Fruit fly (Drosophila melanogaster): ENCODE data around the gene Gclm.
A peak's percentile ranks its signal among the peaks of the same experiment; 100 is the strongest.

Gclm gene

dm6 chr3R:22684948-22685253 lies 1.4 kb downstream of the Gclm start:
- TF ChIP-seq CG32264 (GFP tag; optimal IDR thresholded peaks at IDR 0.05) = no peak
- no peak for TF ChIP-seq dl (GFP tag; optimal IDR thresholded peaks at IDR 0.05; ENCODE audit: insufficient read depth in 1 of 2, partially characterized antibody in 2 of 2)
- TF ChIP-seq h (GFP tag; optimal IDR thresholded peaks at IDR 0.05) = no peak
- no peak for TF ChIP-seq psq (GFP tag; optimal IDR thresholded peaks at IDR 0.05)
- no peak for TF ChIP-seq br (GFP tag; optimal IDR thresholded peaks at IDR 0.05)
- TF ChIP-seq sv (GFP tag; optimal IDR thresholded peaks at IDR 0.05) = no peak
- TF ChIP-seq CrebA (GFP tag; optimal IDR thresholded peaks at IDR 0.05; ENCODE audit: borderline replicate concordance) = no peak
- TF ChIP-seq Vsx2 (GFP tag; optimal IDR thresholded peaks at IDR 0.05; ENCODE audit: partially characterized antibody) = no peak
- TF ChIP-seq usp (GFP tag; optimal IDR thresholded peaks at IDR 0.05) = no peak

- TF ChIP-seq h (GFP tag; optimal IDR thresholded peaks at IDR 0.05) (peak; percentile 31), Jra (GFP tag; optimal IDR thresholded peaks at IDR 0.05) (peak; percentile 17), jim (GFP tag; optimal IDR thresholded peaks at IDR 0.05) (no peak), CG9705 (GFP tag; optimal IDR thresholded peaks at IDR 0.05) (peak; percentile 10), foxo (GFP tag; optimal IDR thresholded peaks at IDR 0.05) (peak in 1 of 2 experiments; percentile 33), Rel (GFP tag; optimal IDR thresholded peaks at IDR 0.05) (no peak), Rel (tag; optimal IDR thresholded peaks at IDR 0.05) (peak; percentile 75), OdsH (GFP tag; optimal IDR thresholded peaks at IDR 0.05) (no peak), lola (GFP tag; optimal IDR thresholded peaks at IDR 0.05) (no peak)
Measured at dm6 chr3R:22684044-22684947, 2.0 kb downstream of the Gclm start.

dm6 chr3R:22675447-22675846 lies 10.9 kb downstream of the Gclm start:
- TF ChIP-seq lola (GFP tag; optimal IDR thresholded peaks at IDR 0.05) (no peak), Rel (GFP tag; optimal IDR thresholded peaks at IDR 0.05) (no peak), Rel (tag; optimal IDR thresholded peaks at IDR 0.05) (no peak), HLH106 (tag; optimal IDR thresholded peaks at IDR 0.05) (no peak), CrebA (GFP tag; optimal IDR thresholded peaks at IDR 0.05; ENCODE audit: borderline replicate concordance) (no peak), Dif (GFP tag; optimal IDR thresholded peaks at IDR 0.05; ENCODE audit: partially characterized antibody) (no peak), ey (GFP tag; optimal IDR thresholded peaks at IDR 0.05) (no peak), sv (GFP tag; optimal IDR thresholded peaks at IDR 0.05) (no peak), CG32264 (GFP tag; optimal IDR thresholded peaks at IDR 0.05) (no peak), Dfd (GFP tag; optimal IDR thresholded peaks at IDR 0.05) (no peak), Myc (optimal IDR thresholded peaks at IDR 0.05) (no peak), N (GFP tag; optimal IDR thresholded peaks at IDR 0.05) (no peak), sage (GFP tag; optimal IDR thresholded peaks at IDR 0.05) (no peak), Hnf4 (GFP tag; optimal IDR thresholded peaks at IDR 0.05) (no peak), psq (GFP tag; optimal IDR thresholded peaks at IDR 0.05) (no peak), usp (GFP tag; optimal IDR thresholded peaks at IDR 0.05) (no peak), Jra (GFP tag; optimal IDR thresholded peaks at IDR 0.05) (no peak), Hr83 (GFP tag; optimal IDR thresholded peaks at IDR 0.05; ENCODE audit: poor library complexity, severe bottlenecking) (no peak), Hr78 (GFP tag; optimal IDR thresholded peaks at IDR 0.05) (no peak)

- TF ChIP-seq CrebA (GFP tag; optimal IDR thresholded peaks at IDR 0.05; ENCODE audit: borderline replicate concordance) = no peak
- TF ChIP-seq pan (optimal IDR thresholded peaks at IDR 0.05) = no peak
- TF ChIP-seq Sp1 (GFP tag; optimal IDR thresholded peaks at IDR 0.05) = peak; percentile 74
- no peak for TF ChIP-seq Jra (GFP tag; optimal IDR thresholded peaks at IDR 0.05)
- peak; percentile 56 for TF ChIP-seq rgr (GFP tag; optimal IDR thresholded peaks at IDR 0.05)
- peak; percentile 37 for TF ChIP-seq CG9705 (GFP tag; optimal IDR thresholded peaks at IDR 0.05)
- no peak for TF ChIP-seq jim (GFP tag; optimal IDR thresholded peaks at IDR 0.05)
- TF ChIP-seq Mio (GFP tag; optimal IDR thresholded peaks at IDR 0.05) = no peak
- no peak for TF ChIP-seq lola (GFP tag; optimal IDR thresholded peaks at IDR 0.05)
- no peak for TF ChIP-seq dsf (GFP tag; optimal IDR thresholded peaks at IDR 0.05; ENCODE audit: borderline replicate concordance)
- no peak for TF ChIP-seq N (GFP tag; optimal IDR thresholded peaks at IDR 0.05)
- TF ChIP-seq Rel (GFP tag; optimal IDR thresholded peaks at IDR 0.05) = no peak
- TF ChIP-seq Rel (tag; optimal IDR thresholded peaks at IDR 0.05) = no peak
- peak; percentile 42 for TF ChIP-seq sv (GFP tag; optimal IDR thresholded peaks at IDR 0.05)
- no peak for TF ChIP-seq usp (GFP tag; optimal IDR thresholded peaks at IDR 0.05)
- TF ChIP-seq CG32264 (GFP tag; optimal IDR thresholded peaks at IDR 0.05) = peak; percentile 7
- TF ChIP-seq brk (GFP tag; optimal IDR thresholded peaks at IDR 0.05) = no peak
- TF ChIP-seq br (GFP tag; optimal IDR thresholded peaks at IDR 0.05) = peak; percentile 82
- peak; percentile 83 for TF ChIP-seq fru (GFP tag; optimal IDR thresholded peaks at IDR 0.05)
- TF ChIP-seq OdsH (GFP tag; optimal IDR thresholded peaks at IDR 0.05) = peak; percentile 70
- no peak for TF ChIP-seq GATAd (GFP tag; optimal IDR thresholded peaks at IDR 0.05)
- TF ChIP-seq HLH106 (tag; optimal IDR thresholded peaks at IDR 0.05) = peak; percentile 73
- no peak for TF ChIP-seq dl (GFP tag; optimal IDR thresholded peaks at IDR 0.05; ENCODE audit: insufficient read depth in 1 of 2, partially characterized antibody in 2 of 2)
- TF ChIP-seq Hr83 (GFP tag; optimal IDR thresholded peaks at IDR 0.05; ENCODE audit: poor library complexity, severe bottlenecking) = no peak
- TF ChIP-seq Abd-B (GFP tag; optimal IDR thresholded peaks at IDR 0.05) = no peak
- TF ChIP-seq Vsx2 (GFP tag; optimal IDR thresholded peaks at IDR 0.05; ENCODE audit: partially characterized antibody) = no peak
- TF ChIP-seq psq (GFP tag; optimal IDR thresholded peaks at IDR 0.05) = peak; percentile 60
- no peak for TF ChIP-seq Dfd (GFP tag; optimal IDR thresholded peaks at IDR 0.05)
- TF ChIP-seq Myc (optimal IDR thresholded peaks at IDR 0.05) = no peak
- TF ChIP-seq ey (GFP tag; optimal IDR thresholded peaks at IDR 0.05) = peak; percentile 67
- TF ChIP-seq woc (GFP tag; optimal IDR thresholded peaks at IDR 0.05) = peak; percentile 80
- TF ChIP-seq dmrt93B (GFP tag; optimal IDR thresholded peaks at IDR 0.05) = peak; percentile 56
- peak in 1 of 2 experiments; percentile 80 for TF ChIP-seq foxo (GFP tag; optimal IDR thresholded peaks at IDR 0.05)
- TF ChIP-seq Hnf4 (GFP tag; optimal IDR thresholded peaks at IDR 0.05) = no peak
- peak; percentile 78 for TF ChIP-seq h (GFP tag; optimal IDR thresholded peaks at IDR 0.05)
Measured at dm6 chr3R:22673528-22673959, 12.8 kb downstream of the Gclm start.
